Fruit fly (Drosophila melanogaster) Kc167 (cell line): ENCODE results near the gene CG9330.

Source experiments
- Myc ChIP-seq: fragments of >200 bp; optimal IDR thresholded peaks from 2 replicates; lab custom pipeline; 2017; ENCODE audit warnings: missing external identifiers
- Sin3A ChIP-seq: fragments of >200 bp; optimal IDR thresholded peaks from 2 replicates; lab custom pipeline; 2018; ENCODE audit warnings: missing external identifiers
- h ChIP-seq: fragments of >200 bp; optimal IDR thresholded peaks from 3 replicates; lab custom pipeline; 2018; ENCODE audit warnings: missing external identifiers
- insv ChIP-seq: fragments of >200 bp; optimal IDR thresholded peaks from 3 replicates; lab custom pipeline; 2018; ENCODE audit warnings: missing external identifiers
- psq ChIP-seq: fragments of >200 bp; optimal IDR thresholded peaks from 2 replicates; lab custom pipeline; 2017; ENCODE audit warnings: missing external identifiers
- ttk ChIP-seq: sonication (Bioruptor generic); optimal IDR thresholded peaks from 2 replicates; lab custom pipeline; 2017; ENCODE audit warnings: missing external identifiers

CG9330 gene

dm6 chr3L:19580709-19581227 is 5.3 kb upstream of the CG9330 start:
- no peak for TF ChIP-seq Myc
- TF ChIP-seq insv (lab: Kevin White, UChicago) = no peak
- TF ChIP-seq psq (lab: Kevin White, UChicago) = no peak
- no peak for TF ChIP-seq h (lab: Kevin White, UChicago)
- no peak for TF ChIP-seq ttk (lab: Kevin White, UChicago)
- TF ChIP-seq Sin3A (lab: Kevin White, UChicago) = no peak

dm6 chr3L:19584369-19584915 is 1.6 kb upstream of the CG9330 start, which contains the start of gene Shal:
Shal (minus strand) TSS chr3L:19584568.
- no peak for TF ChIP-seq Sin3A (lab: Kevin White, UChicago)
- no peak for TF ChIP-seq ttk (lab: Kevin White, UChicago)
- TF ChIP-seq insv (lab: Kevin White, UChicago) = no peak
- no peak for TF ChIP-seq psq (lab: Kevin White, UChicago)
- TF ChIP-seq Myc = no peak
- no peak for TF ChIP-seq h (lab: Kevin White, UChicago)

- no peak for TF ChIP-seq h (lab: Kevin White, UChicago)
- TF ChIP-seq Myc = no peak
- TF ChIP-seq insv (lab: Kevin White, UChicago) = no peak
- TF ChIP-seq ttk (lab: Kevin White, UChicago) = no peak
Observed at dm6 chr3L:19590422-19590821, 4.4 kb downstream of the CG9330 start, which contains the start of gene CG14100. CG14100 (minus strand) TSS chr3L:19590524.

- TF ChIP-seq h (lab: Kevin White, UChicago) (no peak), psq (lab: Kevin White, UChicago) (no peak), ttk (lab: Kevin White, UChicago) (no peak), Sin3A (lab: Kevin White, UChicago) (no peak)
Observed at dm6 chr3L:19598369-19599148, 12.5 kb downstream of the CG9330 start, which contains the start of the genes ash1 and Taf6. ash1 (minus strand) TSS chr3L:19598755. Taf6 (plus strand) TSS chr3L:19599088.

dm6 chr3L:19601413-19601812 is 15.4 kb downstream of the CG9330 start, which contains the start of gene CG9368:
CG9368 (plus strand) TSS chr3L:19601633.
- TF ChIP-seq Myc (no peak), insv (lab: Kevin White, UChicago) (no peak), Sin3A (lab: Kevin White, UChicago) (no peak), ttk (lab: Kevin White, UChicago) (no peak), psq (lab: Kevin White, UChicago) (no peak)

dm6 chr3L:19605974-19606497 is 20.0 kb downstream of the CG9330 start, which contains the start of the genes lush and CG9372:
lush (minus strand) TSS chr3L:19606090.
CG9372 (plus strand) TSS chr3L:19606208.
- no peak for TF ChIP-seq ttk (lab: Kevin White, UChicago)
- no peak for TF ChIP-seq Sin3A (lab: Kevin White, UChicago)
- TF ChIP-seq psq (lab: Kevin White, UChicago) = no peak
- no peak for TF ChIP-seq Myc
- no peak for TF ChIP-seq insv (lab: Kevin White, UChicago)
- TF ChIP-seq h (lab: Kevin White, UChicago) = no peak

dm6 chr3L:19612172-19612571 is 26.1 kb downstream of the CG9330 start, which contains the start of the genes Lon and PIG-F:
Lon (minus strand) TSS chr3L:19612199.
PIG-F (plus strand) TSS chr3L:19612455.
- no peak for TF ChIP-seq psq (lab: Kevin White, UChicago)
- no peak for TF ChIP-seq Sin3A (lab: Kevin White, UChicago)
- TF ChIP-seq Myc = no peak
- no peak for TF ChIP-seq h (lab: Kevin White, UChicago)
- TF ChIP-seq insv (lab: Kevin White, UChicago) = no peak
- TF ChIP-seq ttk (lab: Kevin White, UChicago) = no peak

- TF ChIP-seq ttk (lab: Kevin White, UChicago) (no peak), psq (lab: Kevin White, UChicago) (no peak), Sin3A (lab: Kevin White, UChicago) (no peak), Myc (no peak), insv (lab: Kevin White, UChicago) (no peak), h (lab: Kevin White, UChicago) (no peak)
Observed at dm6 chr3L:19618072-19618958, 32.3 kb downstream of the CG9330 start, which contains the start of gene asf1. asf1 (plus strand) TSS chr3L:19618894.

dm6 chr3L:19630701-19631100 is 44.6 kb downstream of the CG9330 start:
- TF ChIP-seq Myc = no peak
- TF ChIP-seq h (lab: Kevin White, UChicago) = no peak
- TF ChIP-seq insv (lab: Kevin White, UChicago) = no peak
- no peak for TF ChIP-seq Sin3A (lab: Kevin White, UChicago)
- no peak for TF ChIP-seq ttk (lab: Kevin White, UChicago)
- no peak for TF ChIP-seq psq (lab: Kevin White, UChicago)

dm6 chr3L:19631867-19632266 is 45.8 kb downstream of the CG9330 start:
- no peak for TF ChIP-seq psq (lab: Kevin White, UChicago)
- no peak for TF ChIP-seq Sin3A (lab: Kevin White, UChicago)
- no peak for TF ChIP-seq h (lab: Kevin White, UChicago)
- TF ChIP-seq ttk (lab: Kevin White, UChicago) = no peak
- no peak for TF ChIP-seq insv (lab: Kevin White, UChicago)
- TF ChIP-seq Myc = no peak
